Fruit fly (Drosophila melanogaster): ENCODE measurements around the gene Hira.

Gene Hira

DNA sequence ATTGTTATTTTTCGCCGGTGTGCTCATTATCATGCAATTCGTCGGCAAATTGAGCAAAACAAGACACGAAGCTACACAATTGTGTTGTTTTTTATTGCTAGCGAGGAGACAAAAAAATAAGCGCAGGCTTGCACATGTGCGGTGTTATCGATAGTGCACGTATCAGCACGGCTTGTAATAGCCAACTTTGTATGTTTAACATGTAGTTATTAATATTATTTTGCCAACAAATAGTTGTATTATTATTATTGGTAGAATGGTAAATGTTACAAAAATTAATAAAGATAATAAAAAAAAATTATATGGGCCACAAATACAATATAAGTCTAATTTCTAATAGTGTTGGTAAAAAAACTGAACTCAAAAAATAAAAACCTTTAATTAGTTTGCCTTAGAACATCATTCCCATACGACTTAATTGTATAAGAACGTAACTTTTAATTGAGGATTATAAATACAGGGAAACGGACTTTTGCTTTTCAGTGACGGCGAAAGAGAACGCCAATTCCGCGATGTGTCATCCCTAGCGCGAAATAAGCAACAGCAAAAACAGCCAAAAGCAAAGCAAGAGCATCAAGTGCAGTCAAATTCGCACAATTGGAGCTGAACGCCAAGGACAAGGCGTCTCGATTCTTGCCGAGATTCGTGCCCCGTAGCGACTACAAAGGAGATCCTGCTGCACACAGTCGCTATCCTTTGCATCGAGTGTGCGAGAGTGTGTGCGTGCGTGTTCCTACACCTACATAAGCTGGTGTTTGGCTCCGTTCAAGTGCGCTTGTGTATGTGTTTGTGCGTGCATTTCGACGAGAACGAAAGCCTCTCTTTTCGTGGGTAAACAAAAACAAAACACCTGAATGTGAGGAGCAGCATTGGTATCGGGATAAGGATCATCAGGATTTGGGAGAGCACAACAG lies 6.6 kb downstream of the Hira start, which contains the start of the genes NELF-B and CG12155 (continued):
- TF ChIP-seq CG10274 (GFP tag; optimal IDR thresholded peaks at IDR 0.05) (no peak), sima (GFP tag; optimal IDR thresholded peaks at IDR 0.05) (no peak), CTCF (GFP tag; optimal IDR thresholded peaks at IDR 0.05) (no peak), Mrtf (GFP tag; IDR thresholded peaks at IDR 0.05) (no peak), CG11398 (GFP tag; optimal IDR thresholded peaks at IDR 0.05) (no peak), ken (GFP tag; IDR thresholded peaks at IDR 0.05) (no peak), ATbp (GFP tag; optimal IDR thresholded peaks at IDR 0.05) (no peak), sug (tag; optimal IDR thresholded peaks at IDR 0.05) (peak; percentile 66), tap (tag; optimal IDR thresholded peaks at IDR 0.05) (no peak), wek (GFP tag; optimal IDR thresholded peaks at IDR 0.05) (no peak), CG10267 (tag; optimal IDR thresholded peaks at IDR 0.05) (peak; percentile 59), Dip3 (GFP tag; optimal IDR thresholded peaks at IDR 0.05) (peak; percentile 30), dm (GFP tag; optimal IDR thresholded peaks at IDR 0.05) (no peak), oc (tag; optimal IDR thresholded peaks at IDR 0.05) (no peak), tup (GFP tag; optimal IDR thresholded peaks at IDR 0.05) (no peak), CG11696 (GFP tag; IDR thresholded peaks at IDR 0.05) (no peak), CG17912 (GFP tag; optimal IDR thresholded peaks at IDR 0.05) (no peak), CG32767 (GFP tag; IDR thresholded peaks at IDR 0.05) (no peak), btn (GFP tag; optimal IDR thresholded peaks at IDR 0.05) (no peak), Dp (GFP tag; optimal IDR thresholded peaks at IDR 0.05) (peak; percentile 11), CG6854 (GFP tag; optimal IDR thresholded peaks at IDR 0.05) (no peak), pros (GFP tag; optimal IDR thresholded peaks at IDR 0.05) (no peak), h (optimal IDR thresholded peaks at IDR 0.05) (no peak), fu2 (GFP tag; optimal IDR thresholded peaks at IDR 0.05) (no peak), seq (GFP tag; IDR thresholded peaks at IDR 0.05) (no peak), CG9215 (GFP tag; IDR thresholded peaks at IDR 0.05) (peak; percentile 53), CG3838 (GFP tag; optimal IDR thresholded peaks at IDR 0.05) (no peak), jigr1 (GFP tag; IDR thresholded peaks at IDR 0.05) (no peak), CG13894 (tag; optimal IDR thresholded peaks at IDR 0.05) (no peak), luna (GFP tag; optimal IDR thresholded peaks at IDR 0.05) (no peak), bcd (GFP tag; optimal IDR thresholded peaks at IDR 0.05) (peak; percentile 63), E2f2 (GFP tag; IDR thresholded peaks at IDR 0.05) (no peak), nmo (GFP tag; optimal IDR thresholded peaks at IDR 0.05) (peak; percentile 66), Sox102F (GFP tag; optimal IDR thresholded peaks at IDR 0.05) (no peak), zen2 (GFP tag; IDR thresholded peaks at IDR 0.05; ENCODE audit: partially characterized antibody) (no peak), nerfin-1 (tag; optimal IDR thresholded peaks at IDR 0.05) (no peak), CG12942 (GFP tag; optimal IDR thresholded peaks at IDR 0.05) (peak; percentile 32), CG6689 (GFP tag; IDR thresholded peaks at IDR 0.05) (peak; percentile 50; the same call in 1 of the 2 replicates), CG11504 (tag; optimal IDR thresholded peaks at IDR 0.05) (no peak), nau (GFP tag; optimal IDR thresholded peaks at IDR 0.05) (no peak), CG3995 (GFP tag; optimal IDR thresholded peaks at IDR 0.05) (peak; percentile 20), CG8089 (GFP tag; optimal IDR thresholded peaks at IDR 0.05) (no peak), ash1 (GFP tag; optimal IDR thresholded peaks at IDR 0.05) (no peak), Poxn (GFP tag; IDR thresholded peaks at IDR 0.05) (no peak), CG11560 (tag; IDR thresholded peaks at IDR 0.05) (no peak), rib (GFP tag; IDR thresholded peaks at IDR 0.05) (no peak), NfI (GFP tag; optimal IDR thresholded peaks at IDR 0.05) (peak; percentile 11), pb (GFP tag; optimal IDR thresholded peaks at IDR 0.05) (no peak), pfk (GFP tag; optimal IDR thresholded peaks at IDR 0.05) (no peak), Mes4 (GFP tag; optimal IDR thresholded peaks at IDR 0.05) (no peak), Sin3A (optimal IDR thresholded peaks at IDR 0.05) (peak; percentile 47)
